Worm (Caenorhabditis elegans) whole organism, midembryonic: ENCODE measurements around the gene srj-29.

Experiments used
- T22C8.4 ChIP-seq: fragments of 200-800 bp; sonication (Bioruptor generic); IDR thresholded peaks from 2 replicates; pipeline ENCODE4 v1.3.6; 2022; ENCODE audit warnings: missing genetic modification characterization, missing compliant biosample characterization
- flt-1 ChIP-seq: fragments of 200-800 bp; sonication (Bioruptor generic); IDR thresholded peaks from 2 replicates; pipeline ENCODE4 v1.3.6; 2022; ENCODE audit warnings: missing genetic modification characterization, missing compliant biosample characterization
- klf-2 ChIP-seq: fragments of 200-800 bp; sonication (Bioruptor generic); conservative IDR thresholded peaks from 2 replicates; pipeline ENCODE4 v1.3.6; 2022; ENCODE audit warnings: missing genetic modification reagents, missing genetic modification characterization, missing compliant biosample characterization
- med-1 ChIP-seq: sonication (generic microtip); optimal IDR thresholded peaks from 2 replicates; lab custom pipeline; 2017; ENCODE audit warnings: missing genetic modification characterization, mild to moderate bottlenecking, missing compliant biosample characterization, antibody characterized with exemption, missing genetic modification reagents; ENCODE audit not compliant: insufficient read depth
- tab-1 ChIP-seq: fragments of 200-800 bp; sonication (Bioruptor generic); IDR thresholded peaks from 2 replicates; pipeline ENCODE4 v1.3.6; 2022; ENCODE audit warnings: missing genetic modification characterization, missing compliant biosample characterization
- ztf-23 ChIP-seq: fragments of 200-800 bp; sonication (Bioruptor generic); IDR thresholded peaks from 2 replicates; pipeline ENCODE4 v1.3.6; 2022; ENCODE audit warnings: missing genetic modification reagents, missing genetic modification characterization, missing compliant biosample characterization
- ztf-29 ChIP-seq: fragments of 200-800 bp; sonication (Bioruptor generic); IDR thresholded peaks from 2 replicates; pipeline ENCODE4 v1.3.6; 2022; ENCODE audit warnings: missing genetic modification reagents, missing genetic modification characterization, missing compliant biosample characterization

ce11 chrV:16103594-16103993, 28.1 kb downstream of the srj-29 start, which contains the start of gene argk-1:
- TF ChIP-seq tab-1 (GFP tag; lab: Robert Waterston, UW): no peak
- no peak for TF ChIP-seq flt-1 (GFP tag; lab: Robert Waterston, UW)
- no peak for TF ChIP-seq T22C8.4
- TF ChIP-seq klf-2 (GFP tag; lab: Robert Waterston, UW): no peak
- no peak for TF ChIP-seq med-1 (GFP tag; lab: Kevin White, UChicago)
- TF ChIP-seq ztf-23 (GFP tag; lab: Robert Waterston, UW): no peak
- TF ChIP-seq ztf-29 (GFP tag; lab: Robert Waterston, UW): no peak
